Fruit fly (Drosophila melanogaster) whole organism, embryonic: ENCODE data around the gene da.
A peak's percentile ranks its signal among the peaks of the same experiment; 100 is the strongest.

Experiments used
- BEAF-32 ChIP-seq: fragments of 200-800 bp; sonication (Bioruptor generic); optimal IDR thresholded peaks from 3 replicates; lab custom pipeline; 2017; ENCODE audit warnings: missing biosample characterization, missing genetic modification characterization, mild to moderate bottlenecking, moderate library complexity, missing genetic modification reagents
- Bteb2 ChIP-seq: fragments of 200-800 bp; sonication (Bioruptor generic); optimal IDR thresholded peaks from 2 replicates; lab custom pipeline; 2016; ENCODE audit warnings: missing biosample characterization, missing genetic modification characterization
- CG10209 ChIP-seq: fragments of 200-800 bp; sonication (Bioruptor generic); optimal IDR thresholded peaks from 3 replicates; lab custom pipeline; 2017; ENCODE audit warnings: missing biosample characterization, mild to moderate bottlenecking, missing genetic modification characterization, missing genetic modification reagents
- CG10274 ChIP-seq: fragments of 200-800 bp; sonication (Bioruptor generic); optimal IDR thresholded peaks from 3 replicates; lab custom pipeline; 2017; ENCODE audit warnings: missing biosample characterization, mild to moderate bottlenecking, missing genetic modification characterization
- CG10321 ChIP-seq: fragments of 200-800 bp; sonication (Bioruptor generic); IDR thresholded peaks from 2 replicates; pipeline ENCODE4 v1.3.6; 2022; ENCODE audit warnings: missing biosample characterization, missing genetic modification characterization
- CG10979 ChIP-seq: fragments of 200-800 bp; sonication (Bioruptor generic); optimal IDR thresholded peaks from 2 replicates; lab custom pipeline; 2018; ENCODE audit warnings: missing biosample characterization, mild to moderate bottlenecking, missing genetic modification characterization, moderate library complexity
- CG12155 ChIP-seq: fragments of 200-800 bp; sonication (Bioruptor generic); optimal IDR thresholded peaks from 3 replicates; lab custom pipeline; 2016; ENCODE audit warnings: missing biosample characterization, missing genetic modification characterization
- CG13775 ChIP-seq: fragments of 200-800 bp; sonication (Bioruptor generic); optimal IDR thresholded peaks from 3 replicates; lab custom pipeline; 2017; ENCODE audit warnings: missing biosample characterization, mild to moderate bottlenecking, missing genetic modification characterization
- CG17186 ChIP-seq: fragments of 200-800 bp; sonication (Bioruptor generic); optimal IDR thresholded peaks from 3 replicates; lab custom pipeline; 2017; ENCODE audit warnings: missing biosample characterization, missing genetic modification reagents, missing genetic modification characterization
- CG17912 ChIP-seq: fragments of 200-800 bp; sonication (Bioruptor generic); optimal IDR thresholded peaks from 2 replicates; lab custom pipeline; 2018; ENCODE audit warnings: missing biosample characterization, mild to moderate bottlenecking, missing genetic modification characterization
- CG1832 ChIP-seq: fragments of 200-800 bp; sonication (Bioruptor generic); optimal IDR thresholded peaks from 2 replicates; lab custom pipeline; 2017; ENCODE audit warnings: missing biosample characterization, mild to moderate bottlenecking, missing genetic modification characterization, inconsistent platforms
- CG2116 ChIP-seq: fragments of 200-800 bp; sonication (Bioruptor generic); optimal IDR thresholded peaks from 3 replicates; lab custom pipeline; 2018; ENCODE audit warnings: missing biosample characterization, mild to moderate bottlenecking, missing genetic modification characterization
- CG30431 ChIP-seq: fragments of 200-800 bp; sonication (Bioruptor generic); optimal IDR thresholded peaks from 2 replicates; lab custom pipeline; 2017; ENCODE audit warnings: missing biosample characterization, missing genetic modification characterization
- CG31224 ChIP-seq: fragments of 200-800 bp; sonication (Bioruptor generic); IDR thresholded peaks from 2 replicates; pipeline ENCODE4 v1.3.6; 2022; ENCODE audit warnings: missing biosample characterization, missing genetic modification characterization
- CG32767 ChIP-seq: fragments of 200-800 bp; sonication (Bioruptor generic); IDR thresholded peaks from 2 replicates; pipeline ENCODE4 v1.3.6; 2022; ENCODE audit warnings: missing biosample characterization, missing genetic modification characterization
- CG33213 ChIP-seq: fragments of 200-800 bp; sonication (Bioruptor generic); optimal IDR thresholded peaks from 3 replicates; lab custom pipeline; 2016; ENCODE audit warnings: missing biosample characterization, missing genetic modification characterization
- CG4360 ChIP-seq: fragments of 200-800 bp; sonication (Bioruptor generic); IDR thresholded peaks from 2 replicates; pipeline ENCODE4 v1.3.6; 2022; ENCODE audit warnings: missing biosample characterization, missing genetic modification characterization
- CG6854 ChIP-seq: fragments of 200-800 bp; sonication (Bioruptor generic); optimal IDR thresholded peaks from 3 replicates; lab custom pipeline; 2017; ENCODE audit warnings: missing biosample characterization, mild to moderate bottlenecking, missing genetic modification characterization
- CG9437 ChIP-seq: fragments of 200-800 bp; sonication (Bioruptor generic); optimal IDR thresholded peaks from 2 replicates; lab custom pipeline; 2018; ENCODE audit warnings: missing biosample characterization, mild to moderate bottlenecking, missing genetic modification characterization
- CG9609 ChIP-seq: fragments of 200-800 bp; sonication (Bioruptor generic); optimal IDR thresholded peaks from 3 replicates; lab custom pipeline; 2016; ENCODE audit warnings: missing biosample characterization, missing genetic modification characterization
- CkIIα-i1 ChIP-seq: fragments of 200-800 bp; sonication (Bioruptor generic); IDR thresholded peaks from 2 replicates; pipeline ENCODE4 v1.3.6; 2022; ENCODE audit warnings: missing biosample characterization, missing genetic modification characterization
- D19A ChIP-seq: fragments of 200-800 bp; optimal IDR thresholded peaks from 3 replicates; lab custom pipeline; 2019; ENCODE audit warnings: missing biosample characterization, mild to moderate bottlenecking, missing genetic modification characterization, moderate library complexity
- Doc3 ChIP-seq: fragments of 200-800 bp; sonication (Bioruptor generic); IDR thresholded peaks from 3 replicates; pipeline ENCODE4 v1.3.6; 2022; ENCODE audit warnings: missing biosample characterization, missing genetic modification characterization; ENCODE audit not compliant: partially characterized antibody
- Dref ChIP-seq: fragments of 200-800 bp; sonication (Bioruptor generic); IDR thresholded peaks from 2 replicates; pipeline ENCODE4 v1.3.6; 2022; ENCODE audit warnings: missing biosample characterization, missing genetic modification characterization
- H2.0 ChIP-seq: fragments of 200-800 bp; sonication (Bioruptor generic); IDR thresholded peaks from 2 replicates; pipeline ENCODE4 v1.3.6; 2022; ENCODE audit warnings: missing biosample characterization, missing genetic modification characterization
- NfI ChIP-seq: fragments of 200-800 bp; sonication (Bioruptor generic); optimal IDR thresholded peaks from 3 replicates; lab custom pipeline; 2018; ENCODE audit warnings: missing biosample characterization, mild to moderate bottlenecking, missing genetic modification characterization, moderate library complexity
- Scr ChIP-seq: fragments of 200-800 bp; sonication (Bioruptor generic); IDR thresholded peaks from 2 replicates; pipeline ENCODE4 v1.3.6; 2022; ENCODE audit warnings: missing biosample characterization, missing genetic modification characterization; ENCODE audit not compliant: partially characterized antibody
- Xrp1 ChIP-seq: fragments of 200-800 bp; sonication (Bioruptor generic); IDR thresholded peaks from 2 replicates; pipeline ENCODE4 v1.3.6; 2022; ENCODE audit warnings: missing biosample characterization, missing genetic modification characterization
- al ChIP-seq: fragments of 200-800 bp; sonication (Bioruptor generic); IDR thresholded peaks from 2 replicates; pipeline ENCODE4 v1.3.6; 2022; ENCODE audit warnings: missing biosample characterization, missing genetic modification characterization
- amos ChIP-seq: fragments of 200-800 bp; sonication (Bioruptor generic); IDR thresholded peaks from 2 replicates; pipeline ENCODE4 v1.3.6; 2022; ENCODE audit warnings: missing biosample characterization, missing genetic modification characterization; ENCODE audit not compliant: partially characterized antibody
- az2 ChIP-seq: fragments of 200-800 bp; sonication (Bioruptor generic); optimal IDR thresholded peaks from 3 replicates; lab custom pipeline; 2016; ENCODE audit warnings: missing biosample characterization, missing genetic modification characterization
- cato ChIP-seq: fragments of 200-800 bp; sonication (Bioruptor generic); optimal IDR thresholded peaks from 2 replicates; lab custom pipeline; 2016; ENCODE audit warnings: missing biosample characterization, missing genetic modification characterization, borderline replicate concordance
- dpn ChIP-seq, 2 experiments: fragments of 200-800 bp; sonication (Bioruptor generic); optimal IDR thresholded peaks; 3 replicates each; lab custom pipeline; 2016; ENCODE audit warnings: missing biosample characterization in 2 of 2, missing genetic modification characterization in 2 of 2
- emc ChIP-seq: fragments of 200-800 bp; sonication (Bioruptor generic); optimal IDR thresholded peaks from 2 replicates; lab custom pipeline; 2016; ENCODE audit warnings: missing biosample characterization, missing genetic modification characterization
- eve ChIP-seq, 2 experiments: fragments of >200 bp; optimal IDR thresholded peaks; 2 replicates each; lab custom pipeline; 2017; ENCODE audit warnings: missing biosample characterization in 2 of 2, missing genetic modification characterization in 2 of 2
- fd3F ChIP-seq: fragments of 200-800 bp; sonication (Bioruptor generic); optimal IDR thresholded peaks from 2 replicates; lab custom pipeline; 2018; ENCODE audit warnings: missing biosample characterization, mild to moderate bottlenecking, missing genetic modification characterization, moderate library complexity
- her ChIP-seq: fragments of 200-800 bp; sonication (Bioruptor generic); optimal IDR thresholded peaks from 2 replicates; lab custom pipeline; 2016; ENCODE audit warnings: missing biosample characterization, missing genetic modification characterization
- hth ChIP-seq: fragments of >200 bp; optimal IDR thresholded peaks from 2 replicates; lab custom pipeline; 2017; ENCODE audit warnings: inconsistent platforms
- jumu ChIP-seq: fragments of 200-800 bp; sonication (Bioruptor generic); optimal IDR thresholded peaks from 3 replicates; lab custom pipeline; 2016; ENCODE audit warnings: missing biosample characterization, missing genetic modification characterization
- klu ChIP-seq: fragments of 200-800 bp; sonication (Bioruptor generic); IDR thresholded peaks from 2 replicates; pipeline ENCODE4 v1.3.6; 2022; ENCODE audit warnings: missing biosample characterization, missing genetic modification characterization
- lilli ChIP-seq: fragments of 200-800 bp; sonication (Bioruptor generic); optimal IDR thresholded peaks from 3 replicates; lab custom pipeline; 2016; ENCODE audit warnings: missing biosample characterization, missing genetic modification characterization
- lmd ChIP-seq: fragments of 200-800 bp; sonication (Bioruptor generic); IDR thresholded peaks from 2 replicates; pipeline ENCODE4 v1.3.6; 2022; ENCODE audit warnings: missing biosample characterization, missing genetic modification characterization
- mirr ChIP-seq: fragments of 200-800 bp; sonication (Bioruptor generic); optimal IDR thresholded peaks from 3 replicates; lab custom pipeline; 2018; ENCODE audit warnings: missing biosample characterization, mild to moderate bottlenecking, missing genetic modification characterization
- nmo ChIP-seq: fragments of 200-800 bp; sonication (Bioruptor generic); optimal IDR thresholded peaks from 2 replicates; lab custom pipeline; 2018; ENCODE audit warnings: missing biosample characterization, mild to moderate bottlenecking, missing genetic modification characterization, moderate library complexity
- odd ChIP-seq: fragments of 200-800 bp; sonication (Bioruptor generic); optimal IDR thresholded peaks from 2 replicates; lab custom pipeline; 2017; ENCODE audit warnings: missing biosample characterization, mild to moderate bottlenecking, missing genetic modification characterization
- onecut ChIP-seq: fragments of 200-800 bp; sonication (Bioruptor generic); IDR thresholded peaks from 2 replicates; pipeline ENCODE4 v1.3.6; 2022; ENCODE audit warnings: missing biosample characterization, missing genetic modification characterization
- sd ChIP-seq: fragments of 200-800 bp; sonication (Bioruptor generic); optimal IDR thresholded peaks from 3 replicates; lab custom pipeline; 2018; ENCODE audit warnings: missing biosample characterization, mild to moderate bottlenecking, missing genetic modification characterization, moderate library complexity
- sima ChIP-seq: fragments of 200-800 bp; sonication (Bioruptor generic); optimal IDR thresholded peaks from 2 replicates; lab custom pipeline; 2016; ENCODE audit warnings: missing biosample characterization, missing genetic modification characterization
- sna ChIP-seq: fragments of 200-800 bp; sonication (Bioruptor generic); IDR thresholded peaks from 2 replicates; pipeline ENCODE4 v1.3.6; 2022; ENCODE audit warnings: missing biosample characterization, missing genetic modification characterization; ENCODE audit not compliant: partially characterized antibody
- stc ChIP-seq: fragments of 200-800 bp; sonication (Bioruptor generic); IDR thresholded peaks from 2 replicates; pipeline ENCODE4 v1.3.6; 2022; ENCODE audit warnings: missing biosample characterization, missing genetic modification characterization

Gene da

DNA sequence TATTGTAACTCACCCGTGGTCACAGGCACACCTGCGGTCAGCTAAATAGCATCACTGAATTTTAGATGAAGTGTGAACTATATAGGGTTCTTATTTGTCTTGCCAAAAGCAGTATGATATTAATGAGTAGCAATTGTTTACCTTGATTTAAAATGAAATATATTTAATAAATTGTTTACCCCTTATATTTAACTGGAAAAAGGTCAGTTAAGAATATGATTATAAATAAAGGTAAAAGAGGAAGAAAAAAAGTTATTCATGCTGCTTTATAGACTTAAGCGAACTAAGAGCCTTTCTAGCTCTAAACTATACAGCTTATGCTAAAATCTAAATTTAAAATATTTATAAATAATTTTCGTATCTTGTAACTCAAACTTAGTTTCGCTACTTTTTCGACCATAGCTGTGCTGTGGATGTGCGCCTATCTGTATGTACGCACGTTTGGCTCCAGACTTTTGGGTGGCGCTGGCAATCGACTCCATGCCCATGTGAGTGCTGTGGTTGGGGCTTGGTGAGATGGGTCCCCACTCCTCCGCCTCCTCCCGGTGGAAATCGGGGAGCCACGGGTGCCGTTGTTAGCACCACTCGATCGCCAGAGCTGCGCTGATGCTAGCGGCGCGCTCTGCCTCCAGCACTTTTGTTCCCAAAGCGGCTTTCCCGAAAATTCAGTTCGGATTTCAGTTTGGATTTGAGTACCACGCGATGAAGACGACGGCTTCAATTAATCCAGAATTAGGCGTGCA lies 54.3 kb downstream of the da start, which contains the start of gene loh (continued):
- TF ChIP-seq jumu (GFP tag; lab: Kevin White, UChicago) (no peak), dpn (GFP tag; optimal IDR thresholded peaks at IDR 0.05; lab: Kevin White, UChicago) (peak in 1 of 2 experiments; percentile 39), Scr (GFP tag; lab: Robert Waterston, UW) (no peak), nmo (GFP tag; lab: Kevin White, UChicago) (peak; percentile 81), cato (peak; percentile 21), CG17186 (GFP tag; lab: Kevin White, UChicago) (no peak), CG10979 (tag; lab: Kevin White, UChicago) (peak; percentile 76), CG30431 (GFP tag; lab: Kevin White, UChicago) (no peak), onecut (GFP tag; lab: Robert Waterston, UW) (0 out of 2 replicates have a peak, but pooled peaks have one; percentile 28), CG10209 (GFP tag; lab: Kevin White, UChicago) (peak; percentile 67), CkIIα-i1 (no peak), CG12155 (GFP tag; lab: Kevin White, UChicago) (no peak), CG10274 (GFP tag; lab: Kevin White, UChicago) (no peak), BEAF-32 (GFP tag; lab: Kevin White, UChicago) (no peak), emc (GFP tag; lab: Kevin White, UChicago) (no peak), CG32767 (GFP tag; lab: Robert Waterston, UW) (no peak), hth (lab: Kevin White, UChicago) (no peak), lilli (GFP tag; lab: Kevin White, UChicago) (peak; percentile 22), amos (no peak), CG13775 (GFP tag; lab: Kevin White, UChicago) (peak; percentile 32), CG31224 (GFP tag; lab: Robert Waterston, UW) (no peak), Xrp1 (GFP tag; lab: Robert Waterston, UW) (peak; percentile 57; the same call in 1 of the 2 replicates), CG33213 (GFP tag; lab: Kevin White, UChicago) (no peak), Dref (GFP tag; lab: Robert Waterston, UW) (no peak), mirr (GFP tag; lab: Kevin White, UChicago) (no peak), CG17912 (GFP tag; lab: Kevin White, UChicago) (no peak), CG4360 (GFP tag; lab: Robert Waterston, UW) (no peak), lmd (GFP tag; lab: Robert Waterston, UW) (no peak), CG1832 (GFP tag; lab: Kevin White, UChicago) (no peak), eve (GFP tag; optimal IDR thresholded peaks at IDR 0.05; lab: Kevin White, UChicago) (peak in 1 of 2 experiments; percentile 84), CG10321 (GFP tag; lab: Robert Waterston, UW) (no peak), stc (GFP tag; lab: Robert Waterston, UW) (0 out of 2 replicates have a peak, but pooled peaks have one; percentile 39), fd3F (GFP tag; lab: Kevin White, UChicago) (peak; percentile 24), CG6854 (GFP tag; lab: Kevin White, UChicago) (peak; percentile 48), CG2116 (GFP tag; lab: Kevin White, UChicago) (no peak), CG9437 (GFP tag; lab: Kevin White, UChicago) (peak; percentile 76), NfI (GFP tag; lab: Kevin White, UChicago) (peak; percentile 1), D19A (peak; percentile 74), odd (GFP tag; lab: Kevin White, UChicago) (peak; percentile 39), az2 (peak; percentile 45), H2.0 (GFP tag; lab: Robert Waterston, UW) (no peak), al (GFP tag; lab: Robert Waterston, UW) (no peak), sna (no peak), sima (GFP tag; lab: Kevin White, UChicago) (no peak), klu (GFP tag; lab: Robert Waterston, UW) (no peak), sd (tag; lab: Kevin White, UChicago) (no peak), CG9609 (GFP tag; lab: Kevin White, UChicago) (no peak), her (no peak), Bteb2 (GFP tag; lab: Kevin White, UChicago) (no peak), Doc3 (no peak)
